Worm (Caenorhabditis elegans) whole organism, L3 larva: Measurements from ENCODE around the gene lec-10.

Experiments
- R02D3.7 ChIP-seq: fragments of 150-350 bp; optimal IDR thresholded peaks from 2 replicates; lab custom pipeline; 2014; ENCODE audit warnings: missing biosample characterization, missing genetic modification characterization
- ZK546.5 ChIP-seq: sonication (generic microtip); optimal IDR thresholded peaks from 2 replicates; lab custom pipeline; 2017; ENCODE audit warnings: missing biosample characterization, missing genetic modification characterization
- aly-2 ChIP-seq: fragments of 150-350 bp; optimal IDR thresholded peaks from 2 replicates; lab custom pipeline; 2014; ENCODE audit warnings: missing biosample characterization, missing genetic modification characterization
- ama-1 ChIP-seq: fragments of 150-350 bp; optimal IDR thresholded peaks from 2 replicates; lab custom pipeline; 2018
- ceh-28 ChIP-seq: fragments of 150-350 bp; optimal IDR thresholded peaks from 2 replicates; lab custom pipeline; 2014; ENCODE audit warnings: missing biosample characterization, missing genetic modification reagents, missing genetic modification characterization
- ceh-9 ChIP-seq: sonication (generic microtip); optimal IDR thresholded peaks from 2 replicates; lab custom pipeline; 2018; ENCODE audit warnings: missing biosample characterization, missing genetic modification characterization
- egl-27 ChIP-seq: sonication (generic microtip); optimal IDR thresholded peaks from 4 replicates; lab custom pipeline; 2017; ENCODE audit warnings: missing biosample characterization, missing genetic modification reagents, missing genetic modification characterization
- elt-1 ChIP-seq: fragments of 150-350 bp; optimal IDR thresholded peaks from 2 replicates; lab custom pipeline; 2014; ENCODE audit warnings: missing biosample characterization, missing genetic modification characterization
- elt-2 ChIP-seq: sonication (generic microtip); optimal IDR thresholded peaks from 2 replicates; lab custom pipeline; 2016; ENCODE audit warnings: missing genetic modification reagents, mild to moderate bottlenecking, missing genetic modification characterization, missing compliant biosample characterization
- elt-3 ChIP-seq, 3 experiments: fragments of 150-350 bp in 1 of 3; sonication (generic microtip) in 2 of 3; optimal IDR thresholded peaks; 2 replicates in 2 of 3; 4 replicates in 1 of 3; lab custom pipeline; 2014 to 2017; ENCODE audit warnings: missing biosample characterization in 3 of 3, missing genetic modification characterization in 3 of 3
- eor-1 ChIP-seq, 2 experiments: fragments of 150-350 bp; optimal IDR thresholded peaks; 2 replicates each; lab custom pipeline; 2014 to 2018; ENCODE audit warnings: missing biosample characterization in 2 of 2, missing genetic modification characterization in 2 of 2
- fkh-10 ChIP-seq: sonication (generic microtip); optimal IDR thresholded peaks from 2 replicates; lab custom pipeline; 2017; ENCODE audit warnings: missing biosample characterization, missing genetic modification reagents, missing genetic modification characterization
- fkh-2 ChIP-seq: fragments of 150-350 bp; optimal IDR thresholded peaks from 2 replicates; lab custom pipeline; 2014; ENCODE audit warnings: missing biosample characterization, missing genetic modification reagents, missing genetic modification characterization
- fos-1 ChIP-seq: fragments of 150-350 bp; optimal IDR thresholded peaks from 2 replicates; lab custom pipeline; 2014; ENCODE audit warnings: missing biosample characterization, missing genetic modification characterization
- hmg-11 ChIP-seq: sonication (generic microtip); optimal IDR thresholded peaks from 2 replicates; lab custom pipeline; 2016; ENCODE audit warnings: missing genetic modification characterization, missing compliant biosample characterization
- lin-15B ChIP-seq: fragments of 150-350 bp; optimal IDR thresholded peaks from 2 replicates; lab custom pipeline; 2014; ENCODE audit warnings: missing biosample characterization, missing genetic modification characterization
- lin-39 ChIP-seq: fragments of 150-350 bp; optimal IDR thresholded peaks from 2 replicates; lab custom pipeline; 2018; ENCODE audit warnings: missing biosample characterization, missing genetic modification reagents, missing genetic modification characterization
- mdl-1 ChIP-seq: fragments of 150-350 bp; optimal IDR thresholded peaks from 2 replicates; lab custom pipeline; 2014; ENCODE audit warnings: missing biosample characterization, missing genetic modification characterization
- mml-1 ChIP-seq: fragments of 150-350 bp; sonication (generic microtip); optimal IDR thresholded peaks from 3 replicates; lab custom pipeline; 2014; ENCODE audit warnings: missing biosample characterization, missing genetic modification characterization
- nfya-1 ChIP-seq: sonication (generic microtip); optimal IDR thresholded peaks from 2 replicates; lab custom pipeline; 2017; ENCODE audit warnings: missing genetic modification characterization, mild to moderate bottlenecking, missing compliant biosample characterization, antibody characterized with exemption, moderate library complexity; ENCODE audit not compliant: insufficient read depth
- nhr-12 ChIP-seq: fragments of 150-350 bp; optimal IDR thresholded peaks from 2 replicates; lab custom pipeline; 2014; ENCODE audit warnings: missing biosample characterization, missing genetic modification characterization
- nhr-23 ChIP-seq: fragments of 150-350 bp; optimal IDR thresholded peaks from 2 replicates; lab custom pipeline; 2014; ENCODE audit warnings: missing biosample characterization, missing genetic modification reagents, missing genetic modification characterization
- nhr-237 ChIP-seq: fragments of 150-350 bp; optimal IDR thresholded peaks from 2 replicates; lab custom pipeline; 2014; ENCODE audit warnings: missing biosample characterization, missing genetic modification characterization
- nhr-25 ChIP-seq: sonication (generic microtip); optimal IDR thresholded peaks from 2 replicates; lab custom pipeline; 2017; ENCODE audit warnings: missing biosample characterization, missing genetic modification characterization
- nhr-28 ChIP-seq: fragments of 150-350 bp; optimal IDR thresholded peaks from 2 replicates; lab custom pipeline; 2014; ENCODE audit warnings: missing biosample characterization, missing genetic modification characterization
- nhr-43 ChIP-seq: sonication (generic microtip); optimal IDR thresholded peaks from 2 replicates; lab custom pipeline; 2016; ENCODE audit warnings: mild to moderate bottlenecking, missing genetic modification characterization, missing compliant biosample characterization; ENCODE audit not compliant: poor library complexity, severe bottlenecking
- nhr-67 ChIP-seq: fragments of 150-350 bp; optimal IDR thresholded peaks from 2 replicates; lab custom pipeline; 2014; ENCODE audit warnings: missing biosample characterization, missing genetic modification characterization
- nhr-76 ChIP-seq: fragments of 150-350 bp; sonication (generic microtip); optimal IDR thresholded peaks from 5 replicates; lab custom pipeline; 2014; ENCODE audit warnings: missing biosample characterization, missing genetic modification characterization
- nhr-77 ChIP-seq: fragments of 150-350 bp; optimal IDR thresholded peaks from 2 replicates; lab custom pipeline; 2014; ENCODE audit warnings: missing biosample characterization, missing genetic modification characterization
- pha-4 ChIP-seq: fragments of 150-350 bp; optimal IDR thresholded peaks from 2 replicates; lab custom pipeline; 2014; ENCODE audit warnings: missing biosample characterization, missing genetic modification reagents, missing genetic modification characterization
- skn-1 ChIP-seq: fragments of 150-350 bp; optimal IDR thresholded peaks from 2 replicates; lab custom pipeline; 2014; ENCODE audit warnings: missing biosample characterization, missing genetic modification characterization
- snpc-4 ChIP-seq: fragments of 150-350 bp; optimal IDR thresholded peaks from 2 replicates; lab custom pipeline; 2014; ENCODE audit warnings: missing biosample characterization, missing genetic modification characterization
- tbx-2 ChIP-seq: sonication (generic microtip); optimal IDR thresholded peaks from 2 replicates; lab custom pipeline; 2016; ENCODE audit warnings: mild to moderate bottlenecking, missing genetic modification characterization, missing compliant biosample characterization
- unc-39 ChIP-seq: sonication (generic microtip); optimal IDR thresholded peaks from 4 replicates; lab custom pipeline; 2017; ENCODE audit warnings: missing biosample characterization, missing genetic modification characterization
- unc-62 ChIP-seq: fragments of 150-350 bp; sonication (generic microtip); optimal IDR thresholded peaks from 4 replicates; lab custom pipeline; 2014; ENCODE audit warnings: missing biosample characterization, missing genetic modification reagents, missing genetic modification characterization
- ztf-4 ChIP-seq: fragments of 150-350 bp; optimal IDR thresholded peaks from 2 replicates; lab custom pipeline; 2014; ENCODE audit warnings: missing biosample characterization, missing genetic modification characterization

lec-10 gene

DNA sequence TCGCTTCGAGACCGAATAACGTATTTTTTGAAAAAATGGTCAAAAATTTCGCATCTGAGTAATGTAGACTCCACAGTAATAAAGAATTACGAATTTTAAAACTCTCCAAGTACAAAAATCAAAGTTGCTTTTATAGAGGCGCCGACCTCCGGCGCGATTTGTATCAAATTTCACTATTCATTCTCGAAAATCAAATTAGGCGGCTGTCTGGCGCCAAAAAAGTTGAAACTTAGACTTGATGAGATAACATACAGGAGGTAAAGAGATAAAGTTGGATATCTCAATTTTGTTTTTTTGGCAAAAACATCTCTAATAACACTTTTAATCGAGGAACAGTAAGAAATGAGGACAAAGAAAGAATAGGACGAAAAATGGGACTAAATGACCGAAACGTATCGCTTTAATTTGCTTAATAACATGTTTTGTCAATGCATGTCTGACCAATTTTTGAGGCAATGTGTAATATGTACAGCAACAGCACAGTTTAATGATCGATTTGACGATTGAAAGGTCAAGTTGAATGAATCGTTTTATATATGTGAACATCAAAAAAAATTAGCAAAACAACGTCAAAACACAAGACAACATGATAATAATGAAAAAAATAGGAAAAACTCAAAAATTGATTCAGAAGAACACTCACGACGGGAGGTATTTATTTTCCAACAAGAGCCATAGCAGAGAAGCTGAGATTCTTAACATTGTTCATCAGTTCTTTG is 17.5 kb upstream of the lec-10 start:
- no peak for TF ChIP-seq nhr-76
- TF ChIP-seq nhr-67: no peak
- no peak for TF ChIP-seq mdl-1 (tag; lab: Kevin White, UChicago)
- TF ChIP-seq skn-1 (tag; lab: Kevin White, UChicago): no peak
- TF ChIP-seq nhr-28 (tag; lab: Kevin White, UChicago): no peak
- TF ChIP-seq elt-2 (tag; lab: Kevin White, UChicago): no peak
- no peak for TF ChIP-seq nhr-25
- TF ChIP-seq aly-2: no peak
- TF ChIP-seq ZK546.5 (tag; lab: Kevin White, UChicago): no peak
- TF ChIP-seq ztf-4 (tag; lab: Kevin White, UChicago): no peak
- no peak for TF ChIP-seq elt-1 (tag; lab: Kevin White, UChicago)
- TF ChIP-seq nhr-12 (tag; lab: Kevin White, UChicago): no peak
- no peak for TF ChIP-seq nfya-1 (tag; lab: Kevin White, UChicago)
- TF ChIP-seq R02D3.7 (tag; lab: Kevin White, UChicago): no peak
- no peak for TF ChIP-seq snpc-4 (tag; lab: Kevin White, UChicago)
- TF ChIP-seq nhr-23 (tag; lab: Kevin White, UChicago): no peak

DNA sequence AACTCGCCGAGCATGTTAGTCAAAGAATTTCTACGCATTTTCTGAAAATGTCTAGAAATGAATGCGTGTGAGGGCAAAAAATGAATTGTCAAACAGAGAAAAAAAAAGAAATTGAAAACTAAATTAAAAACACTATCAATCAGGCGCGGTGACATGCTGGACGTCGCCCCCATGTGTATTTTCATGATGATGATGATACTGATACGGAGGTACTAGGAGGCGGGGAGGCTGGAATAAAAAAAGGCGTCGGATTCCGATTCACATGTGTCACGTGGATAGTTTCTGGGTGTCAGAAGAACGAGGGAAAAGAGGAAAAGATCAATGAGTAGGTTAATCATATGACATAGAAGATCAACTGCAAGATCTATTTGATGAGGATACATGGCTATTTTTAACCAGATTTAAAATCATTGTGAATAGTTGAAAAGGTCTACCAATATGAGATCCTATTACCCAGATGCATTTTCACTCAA is 16.5 kb upstream of the lec-10 start, which contains the start of gene W01A11.7:
Gene W01A11.7, minus strand, starts transcription at position 51 of the 473 bp plus-strand sequence.
- TF ChIP-seq nhr-67 (no peak), egl-27 (tag; lab: Kevin White, UChicago) (no peak), snpc-4 (tag; lab: Kevin White, UChicago) (no peak), ama-1 (lab: Kevin White, UChicago) (no peak), ZK546.5 (tag; lab: Kevin White, UChicago) (no peak), unc-62 (no peak), tbx-2 (tag; lab: Kevin White, UChicago) (no peak), nhr-76 (no peak), nfya-1 (tag; lab: Kevin White, UChicago) (no peak), ceh-28 (tag; lab: Kevin White, UChicago) (no peak), nhr-43 (tag; lab: Kevin White, UChicago) (no peak)
- TF ChIP-seq, all 47 proteins: peak for 0

DNA sequence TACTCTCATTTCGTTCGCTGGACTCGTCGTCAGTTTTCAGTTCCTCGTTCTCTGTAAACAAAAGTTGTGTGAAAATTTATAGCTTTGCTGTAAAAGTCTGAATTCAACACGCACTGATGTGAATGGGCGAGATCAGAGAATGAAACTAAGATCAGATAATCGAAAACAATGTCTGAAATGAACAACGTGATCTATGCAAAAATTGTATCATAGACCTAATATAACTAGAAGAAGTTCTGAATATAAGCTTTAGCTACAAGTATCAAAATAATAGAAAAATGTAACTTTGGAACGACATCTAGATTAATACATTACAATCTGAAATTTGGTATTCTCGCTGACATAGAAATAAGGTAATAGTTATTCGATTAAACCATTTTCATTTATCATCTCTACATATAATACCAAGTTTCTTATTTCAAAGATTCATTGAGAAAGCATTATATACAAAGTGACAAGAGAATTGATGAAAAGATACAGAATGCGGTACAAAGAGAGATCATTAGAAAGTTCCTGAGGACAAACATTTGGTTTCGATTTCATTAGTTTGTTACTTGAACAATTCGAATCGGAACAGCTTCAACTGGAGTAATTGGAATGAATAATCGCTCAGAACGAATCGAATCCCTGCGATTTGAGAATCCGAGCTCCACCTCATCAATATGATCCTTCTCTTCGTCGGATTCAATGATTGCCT is 15.4 kb upstream of the lec-10 start, which contains the start of gene moc-2:
Gene moc-2, minus strand, starts transcription at position 51 of the 697 bp plus-strand sequence.
- TF ChIP-seq fkh-2 (tag; lab: Kevin White, UChicago): no peak
- no peak for TF ChIP-seq pha-4 (tag; lab: Kevin White, UChicago)
- no peak for TF ChIP-seq unc-62
- TF ChIP-seq nhr-67: no peak
- no peak for TF ChIP-seq elt-1 (tag; lab: Kevin White, UChicago)
- TF ChIP-seq nhr-28 (tag; lab: Kevin White, UChicago): no peak
- no peak for TF ChIP-seq skn-1 (tag; lab: Kevin White, UChicago)
- no peak for TF ChIP-seq ZK546.5 (tag; lab: Kevin White, UChicago)
- TF ChIP-seq hmg-11 (tag; lab: Kevin White, UChicago): no peak
- TF ChIP-seq unc-39 (tag; lab: Kevin White, UChicago): no peak
- TF ChIP-seq ceh-9 (tag; lab: Kevin White, UChicago): no peak
- no peak for TF ChIP-seq egl-27 (tag; lab: Kevin White, UChicago)
- no peak for TF ChIP-seq nhr-237
- no peak for TF ChIP-seq ceh-28 (tag; lab: Kevin White, UChicago)
- TF ChIP-seq nhr-12 (tag; lab: Kevin White, UChicago): no peak

DNA sequence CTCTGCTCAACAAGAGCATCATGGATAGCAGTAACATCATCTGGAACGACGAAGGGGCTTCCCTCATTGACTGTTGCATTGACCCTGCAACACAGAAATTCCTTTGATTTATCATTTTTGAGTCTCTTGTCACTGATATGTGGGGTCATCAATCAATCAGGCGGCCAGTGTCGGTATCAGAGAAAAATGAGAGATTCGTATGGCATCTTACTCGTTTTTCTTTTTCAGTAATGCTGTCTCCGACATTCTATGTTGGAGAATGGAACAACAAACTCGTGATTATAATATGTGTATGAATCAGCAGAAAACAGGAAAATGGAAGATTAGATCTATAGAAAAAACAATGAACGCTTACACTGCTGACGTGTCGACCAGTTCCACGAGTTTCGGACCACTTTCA is 14.2 kb upstream of the lec-10 start:
- TF ChIP-seq elt-3 (tag; optimal IDR thresholded peaks at IDR 0.05; lab: Kevin White, UChicago): no peak
- TF ChIP-seq lin-15B (tag; lab: Kevin White, UChicago): no peak
- no peak for TF ChIP-seq nhr-77 (tag; lab: Kevin White, UChicago)
- no peak for TF ChIP-seq mml-1 (tag; lab: Kevin White, UChicago)
- no peak for TF ChIP-seq skn-1 (tag; lab: Kevin White, UChicago)
- no peak for TF ChIP-seq elt-1 (tag; lab: Kevin White, UChicago)
- TF ChIP-seq nhr-28 (tag; lab: Kevin White, UChicago): no peak
- peak; percentile 39 for TF ChIP-seq lin-39 (tag; lab: Kevin White, UChicago)
- no peak for TF ChIP-seq R02D3.7 (tag; lab: Kevin White, UChicago)
- no peak for TF ChIP-seq tbx-2 (tag; lab: Kevin White, UChicago)
- no peak for TF ChIP-seq snpc-4 (tag; lab: Kevin White, UChicago)
- no peak for TF ChIP-seq fkh-10 (GFP tag; lab: Kevin White, UChicago)
- TF ChIP-seq nhr-25: peak; percentile 0
- TF ChIP-seq unc-62: no peak
- no peak for TF ChIP-seq fos-1 (tag; lab: Kevin White, UChicago)
- TF ChIP-seq eor-1 (tag; optimal IDR thresholded peaks at IDR 0.05; lab: Kevin White, UChicago): no peak
